Worm (Caenorhabditis elegans) whole organism, L2 larva: ENCODE measurements around the gene fbxa-89.

Source experiments
- C34F6.9 ChIP-seq: fragments of 150-350 bp; optimal IDR thresholded peaks from 2 replicates; lab custom pipeline; 2014; ENCODE audit warnings: missing biosample characterization, missing genetic modification characterization
- F13H6.1 ChIP-seq: sonication (generic microtip); optimal IDR thresholded peaks from 2 replicates; lab custom pipeline; 2016; ENCODE audit warnings: missing genetic modification characterization, missing compliant biosample characterization
- R02D3.7 ChIP-seq: fragments of 150-350 bp; optimal IDR thresholded peaks from 2 replicates; lab custom pipeline; 2014; ENCODE audit warnings: missing biosample characterization, missing genetic modification characterization
- Y55F3AM.14 ChIP-seq: fragments of 200-800 bp; sonication (Bioruptor generic); optimal IDR thresholded peaks from 2 replicates; lab custom pipeline; 2018; ENCODE audit warnings: mild to moderate bottlenecking, missing genetic modification characterization, missing compliant biosample characterization
- ZK546.5 ChIP-seq: sonication (generic microtip); optimal IDR thresholded peaks from 2 replicates; lab custom pipeline; 2017; ENCODE audit warnings: missing biosample characterization, missing genetic modification characterization
- alr-1 ChIP-seq: fragments of 150-350 bp; optimal IDR thresholded peaks from 2 replicates; lab custom pipeline; 2014; ENCODE audit warnings: missing biosample characterization, missing genetic modification characterization
- aly-2 ChIP-seq: fragments of 150-350 bp; optimal IDR thresholded peaks from 2 replicates; lab custom pipeline; 2014; ENCODE audit warnings: missing biosample characterization, missing genetic modification characterization
- ama-1 ChIP-seq: fragments of 150-350 bp; optimal IDR thresholded peaks from 2 replicates; lab custom pipeline; 2018; ENCODE audit warnings: inconsistent platforms
- blmp-1 ChIP-seq: sonication (generic microtip); optimal IDR thresholded peaks from 2 replicates; lab custom pipeline; 2017; ENCODE audit warnings: missing genetic modification characterization, mild to moderate bottlenecking, missing compliant biosample characterization, antibody characterized with exemption, moderate library complexity; ENCODE audit not compliant: insufficient read depth
- ceh-16 ChIP-seq: fragments of 150-350 bp; optimal IDR thresholded peaks from 2 replicates; lab custom pipeline; 2014; ENCODE audit warnings: missing biosample characterization, missing genetic modification characterization
- ceh-82 ChIP-seq: fragments of 150-350 bp; optimal IDR thresholded peaks from 2 replicates; lab custom pipeline; 2014; ENCODE audit warnings: missing biosample characterization, missing genetic modification characterization
- crh-2 ChIP-seq: sonication (generic microtip); optimal IDR thresholded peaks from 2 replicates; lab custom pipeline; 2017; ENCODE audit warnings: missing biosample characterization, missing genetic modification characterization
- dmd-4 ChIP-seq: sonication (generic microtip); optimal IDR thresholded peaks from 2 replicates; lab custom pipeline; 2017; ENCODE audit warnings: missing biosample characterization, missing genetic modification characterization
- elt-1 ChIP-seq: fragments of 150-350 bp; optimal IDR thresholded peaks from 2 replicates; lab custom pipeline; 2014; ENCODE audit warnings: missing biosample characterization, missing genetic modification characterization
- elt-3 ChIP-seq: sonication (generic microtip); optimal IDR thresholded peaks from 2 replicates; lab custom pipeline; 2017; ENCODE audit warnings: missing biosample characterization, missing genetic modification characterization
- fos-1 ChIP-seq: fragments of 150-350 bp; optimal IDR thresholded peaks from 2 replicates; lab custom pipeline; 2014; ENCODE audit warnings: missing biosample characterization, missing genetic modification characterization
- gmeb-1 ChIP-seq: fragments of 150-350 bp; optimal IDR thresholded peaks from 2 replicates; lab custom pipeline; 2014; ENCODE audit warnings: missing biosample characterization, missing genetic modification characterization
- lin-11 ChIP-seq: fragments of 150-350 bp; sonication (generic microtip); optimal IDR thresholded peaks from 2 replicates; lab custom pipeline; 2014; ENCODE audit warnings: missing biosample characterization, missing genetic modification characterization, inconsistent platforms, mixed read lengths
- lin-13 ChIP-seq: fragments of 150-350 bp; optimal IDR thresholded peaks from 2 replicates; lab custom pipeline; 2014; ENCODE audit warnings: missing biosample characterization, missing genetic modification reagents, missing genetic modification characterization
- lsy-2 ChIP-seq, 2 experiments: fragments of 150-350 bp in 1 of 2; sonication (generic microtip) in 1 of 2; optimal IDR thresholded peaks; 2 replicates each; lab custom pipeline; 2014 to 2017; ENCODE audit warnings: missing biosample characterization in 2 of 2, missing genetic modification characterization in 2 of 2
- mbf-1 ChIP-seq: sonication (generic microtip); optimal IDR thresholded peaks from 2 replicates; lab custom pipeline; 2017; ENCODE audit warnings: missing biosample characterization, missing genetic modification characterization
- mdl-1 ChIP-seq, 2 experiments: fragments of 150-350 bp in 1 of 2; sonication (generic microtip) in 1 of 2; optimal IDR thresholded peaks; 2 replicates each; lab custom pipeline; 2017; ENCODE audit warnings: missing biosample characterization in 2 of 2, missing genetic modification characterization in 2 of 2
- nhr-10 ChIP-seq: sonication (generic microtip); optimal IDR thresholded peaks from 2 replicates; lab custom pipeline; 2017; ENCODE audit warnings: missing biosample characterization, missing genetic modification characterization
- nhr-11 ChIP-seq: fragments of 150-350 bp; optimal IDR thresholded peaks from 2 replicates; lab custom pipeline; 2014; ENCODE audit warnings: missing biosample characterization, missing genetic modification characterization
- nhr-12 ChIP-seq: fragments of 150-350 bp; optimal IDR thresholded peaks from 2 replicates; lab custom pipeline; 2014; ENCODE audit warnings: missing biosample characterization, missing genetic modification characterization
- nhr-129 ChIP-seq: fragments of 150-350 bp; optimal IDR thresholded peaks from 2 replicates; lab custom pipeline; 2014; ENCODE audit warnings: missing biosample characterization, missing genetic modification characterization
- nhr-21 ChIP-seq: fragments of 150-350 bp; optimal IDR thresholded peaks from 2 replicates; lab custom pipeline; 2014; ENCODE audit warnings: missing biosample characterization, missing genetic modification characterization
- nhr-23 ChIP-seq: fragments of 150-350 bp; optimal IDR thresholded peaks from 2 replicates; lab custom pipeline; 2014; ENCODE audit warnings: missing biosample characterization, missing genetic modification reagents, missing genetic modification characterization
- nhr-237 ChIP-seq: fragments of 150-350 bp; optimal IDR thresholded peaks from 2 replicates; lab custom pipeline; 2014; ENCODE audit warnings: missing biosample characterization, missing genetic modification characterization
- nhr-25 ChIP-seq: fragments of 150-350 bp; sonication (generic microtip); optimal IDR thresholded peaks from 3 replicates; lab custom pipeline; 2014; ENCODE audit warnings: missing biosample characterization, missing genetic modification characterization
- nhr-6 ChIP-seq: fragments of 150-350 bp; optimal IDR thresholded peaks from 2 replicates; lab custom pipeline; 2014; ENCODE audit warnings: missing biosample characterization, missing genetic modification characterization
- nhr-77 ChIP-seq: fragments of 150-350 bp; optimal IDR thresholded peaks from 2 replicates; lab custom pipeline; 2014; ENCODE audit warnings: missing biosample characterization, missing genetic modification characterization
- peb-1 ChIP-seq: fragments of 150-350 bp; optimal IDR thresholded peaks from 2 replicates; lab custom pipeline; 2014; ENCODE audit warnings: missing biosample characterization, missing genetic modification characterization
- sem-4 ChIP-seq: fragments of 150-350 bp; optimal IDR thresholded peaks from 2 replicates; lab custom pipeline; 2014; ENCODE audit warnings: missing biosample characterization, missing genetic modification reagents, missing genetic modification characterization
- skn-1 ChIP-seq: sonication (generic microtip); optimal IDR thresholded peaks from 2 replicates; lab custom pipeline; 2017; ENCODE audit warnings: missing biosample characterization, missing genetic modification characterization
- sma-3 ChIP-seq: sonication (generic microtip); optimal IDR thresholded peaks from 2 replicates; lab custom pipeline; 2016; ENCODE audit warnings: missing genetic modification reagents, missing genetic modification characterization, missing compliant biosample characterization
- sma-9 ChIP-seq, 2 experiments: fragments of 150-350 bp in 1 of 2; sonication (generic microtip) in 1 of 2; optimal IDR thresholded peaks; 2 replicates each; lab custom pipeline; 2014 to 2016; ENCODE audit warnings: missing genetic modification characterization in 2 of 2, mild to moderate bottlenecking in 1 of 2, missing biosample characterization in 1 of 2, missing compliant biosample characterization in 1 of 2, missing genetic modification reagents in 1 of 2, moderate library complexity in 1 of 2
- unc-39 ChIP-seq: fragments of 150-350 bp; optimal IDR thresholded peaks from 2 replicates; lab custom pipeline; 2014; ENCODE audit warnings: missing biosample characterization, missing genetic modification characterization
- unc-55 ChIP-seq: fragments of 150-350 bp; sonication (generic microtip); optimal IDR thresholded peaks from 3 replicates; lab custom pipeline; 2014; ENCODE audit warnings: missing biosample characterization, missing genetic modification reagents, missing genetic modification characterization
- unc-62 ChIP-seq: fragments of 150-350 bp; optimal IDR thresholded peaks from 2 replicates; lab custom pipeline; 2014; ENCODE audit warnings: missing biosample characterization, missing genetic modification reagents, missing genetic modification characterization
- zag-1 ChIP-seq: fragments of 150-350 bp; optimal IDR thresholded peaks from 2 replicates; lab custom pipeline; 2014; ENCODE audit warnings: missing biosample characterization, missing genetic modification characterization
- ztf-1 ChIP-seq: fragments of 200-800 bp; sonication (Bioruptor generic); conservative IDR thresholded peaks from 2 replicates; pipeline ENCODE4 v1.3.6; 2022; ENCODE audit warnings: missing genetic modification characterization, missing compliant biosample characterization
- ztf-11 ChIP-seq: sonication (generic microtip); optimal IDR thresholded peaks from 2 replicates; lab custom pipeline; 2017; ENCODE audit warnings: missing biosample characterization, missing genetic modification characterization
- ztf-4 ChIP-seq: fragments of 150-350 bp; optimal IDR thresholded peaks from 2 replicates; lab custom pipeline; 2014; ENCODE audit warnings: missing biosample characterization, missing genetic modification characterization

The fbxa-89 gene

DNA sequence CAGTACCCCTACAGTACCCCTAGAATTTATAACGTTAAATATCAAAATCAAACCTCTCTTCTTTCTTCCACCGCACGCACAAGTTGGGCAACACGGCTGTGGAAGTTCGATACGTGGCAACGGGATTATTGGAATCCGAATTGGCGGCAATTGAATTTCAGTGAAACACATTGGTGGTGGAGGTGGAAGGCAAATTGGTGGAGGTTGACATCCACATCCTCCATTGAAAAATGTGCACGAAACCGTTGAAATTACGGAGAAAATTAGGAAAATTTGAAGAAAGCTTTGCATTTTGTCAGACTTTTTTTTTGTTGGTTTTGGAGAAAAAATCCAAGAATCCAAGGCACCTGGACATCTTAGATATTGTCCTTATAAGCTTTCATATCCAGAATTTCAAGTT, 625 bp upstream of the fbxa-89 start:
- no peak for TF ChIP-seq ceh-16 (tag; lab: Kevin White, UChicago)
- TF ChIP-seq elt-1 (tag; lab: Kevin White, UChicago) = no peak
- TF ChIP-seq nhr-25 (tag; lab: Kevin White, UChicago) = no peak
- no peak for TF ChIP-seq gmeb-1 (tag; lab: Kevin White, UChicago)
- no peak for TF ChIP-seq mdl-1 (tag; optimal IDR thresholded peaks at IDR 0.05; lab: Kevin White, UChicago)
- TF ChIP-seq, all 48 proteins: peak for 0

DNA sequence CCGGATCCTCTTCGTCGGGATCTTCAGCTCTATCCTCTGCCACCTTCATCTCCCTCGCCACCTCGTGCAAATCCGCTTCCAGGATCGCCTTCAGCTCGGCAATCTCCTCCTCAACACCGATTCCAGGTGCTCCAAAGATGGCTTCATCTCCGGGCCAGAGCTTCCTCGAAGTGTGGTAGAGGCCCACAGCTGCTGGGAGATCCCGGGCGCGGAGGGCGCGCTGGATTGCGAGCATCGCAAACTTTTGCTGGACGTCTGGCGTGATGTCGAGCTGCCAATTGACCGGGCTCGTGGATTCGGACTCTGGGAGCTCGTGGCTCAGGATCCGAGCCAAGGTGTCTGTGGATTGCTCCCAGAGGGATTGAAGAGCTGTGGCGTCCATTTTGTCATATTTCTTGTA, 9.6 kb downstream of the fbxa-89 start:
- TF ChIP-seq C34F6.9 (tag; lab: Kevin White, UChicago) (no peak), crh-2 (no peak), F13H6.1 (tag; lab: Kevin White, UChicago) (no peak), ceh-16 (tag; lab: Kevin White, UChicago) (no peak), lin-13 (GFP tag; lab: Kevin White, UChicago) (no peak), ama-1 (lab: Kevin White, UChicago) (no peak), unc-62 (no peak), blmp-1 (tag; lab: Kevin White, UChicago) (no peak)

DNA sequence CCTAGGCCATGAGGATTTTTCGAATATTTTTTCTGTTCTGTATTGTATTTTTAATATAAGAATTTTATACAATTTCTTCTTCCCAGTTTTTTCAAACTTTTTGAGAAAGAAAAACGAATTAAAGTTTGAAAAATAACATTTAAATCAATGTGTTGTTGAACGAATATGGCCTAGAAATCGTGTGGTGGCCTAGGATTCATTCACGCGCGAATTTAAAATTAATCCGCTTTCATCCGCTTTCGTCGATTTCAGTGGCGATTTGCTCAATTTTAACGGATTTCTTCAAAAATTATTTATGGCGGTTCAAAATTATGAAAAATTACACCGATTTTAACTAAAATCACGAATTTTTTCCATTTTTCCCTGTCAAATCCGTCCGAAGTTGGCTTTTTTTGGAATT, 11.3 kb downstream of the fbxa-89 start:
- TF ChIP-seq zag-1 (tag; lab: Kevin White, UChicago) (no peak), nhr-21 (tag; lab: Kevin White, UChicago) (no peak), aly-2 (tag; lab: Kevin White, UChicago) (no peak), lin-11 (no peak), lin-13 (GFP tag; lab: Kevin White, UChicago) (no peak), nhr-12 (tag; lab: Kevin White, UChicago) (no peak), nhr-237 (no peak), unc-55 (GFP tag; lab: Kevin White, UChicago) (no peak), mbf-1 (tag; lab: Kevin White, UChicago) (no peak), nhr-23 (no peak), ztf-11 (tag; lab: Kevin White, UChicago) (no peak), ama-1 (lab: Kevin White, UChicago) (no peak), nhr-77 (tag; lab: Kevin White, UChicago) (no peak), nhr-25 (tag; lab: Kevin White, UChicago) (no peak), R02D3.7 (tag; lab: Kevin White, UChicago) (no peak), ztf-4 (tag; lab: Kevin White, UChicago) (no peak), nhr-11 (tag; lab: Kevin White, UChicago) (no peak)

DNA sequence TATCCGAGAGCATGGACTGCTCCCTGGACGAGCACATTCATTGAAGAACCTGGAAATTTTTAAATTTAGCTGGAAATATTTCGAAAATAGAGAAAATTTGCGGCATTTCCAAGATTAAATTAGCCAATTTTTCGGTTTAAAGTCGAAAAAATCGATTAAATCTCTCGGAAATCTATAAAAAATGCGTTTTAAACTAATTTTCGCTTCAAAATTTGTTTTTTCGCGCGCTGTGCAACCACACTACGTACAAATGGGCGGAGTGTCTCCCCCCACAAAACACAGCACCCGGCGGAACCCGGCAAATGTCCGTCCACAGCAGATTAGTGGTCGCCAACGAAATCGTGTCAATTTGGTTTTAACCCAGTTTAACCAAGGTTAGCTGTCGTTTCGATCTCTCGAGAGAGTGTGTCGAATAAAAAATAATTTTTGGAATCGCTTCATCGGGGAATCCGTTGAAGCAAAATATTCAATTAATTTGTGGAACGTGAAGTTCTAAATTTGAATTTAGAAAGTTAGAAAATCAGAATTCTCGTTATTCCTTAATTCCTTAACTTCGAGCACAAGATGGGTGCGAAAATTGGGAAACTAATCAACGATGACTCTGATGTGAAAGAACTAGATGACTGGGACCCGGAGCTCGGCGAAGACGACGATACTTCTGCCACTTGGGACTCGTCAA, 14.3 kb downstream of the fbxa-89 start, which contains the start of the genes tim-1 and Y75B8A.23:
Gene tim-1 (minus strand): TSS at position 51 of the 679 bp plus-strand sequence.
Gene Y75B8A.23 (plus strand): TSS at position 547 of the 679 bp plus-strand sequence.
- TF ChIP-seq sma-9 (GFP tag; optimal IDR thresholded peaks at IDR 0.05; lab: Kevin White, UChicago) (peak; percentile 79), sma-9 (tag; optimal IDR thresholded peaks at IDR 0.05; lab: Kevin White, UChicago) (no peak), Y55F3AM.14 (GFP tag; lab: Kevin White, UChicago) (peak; percentile 86), nhr-11 (tag; lab: Kevin White, UChicago) (peak; percentile 74), aly-2 (tag; lab: Kevin White, UChicago) (peak; percentile 38), ztf-11 (tag; lab: Kevin White, UChicago) (no peak), nhr-6 (tag; lab: Kevin White, UChicago) (peak; percentile 77), ZK546.5 (peak; percentile 32), blmp-1 (tag; lab: Kevin White, UChicago) (peak; percentile 65), elt-1 (tag; lab: Kevin White, UChicago) (peak; percentile 53), mbf-1 (tag; lab: Kevin White, UChicago) (no peak), nhr-129 (tag; lab: Kevin White, UChicago) (peak; percentile 89), ama-1 (lab: Kevin White, UChicago) (peak; percentile 99), ceh-82 (tag; lab: Kevin White, UChicago) (peak; percentile 81), nhr-10 (peak; percentile 89), nhr-237 (peak; percentile 37), nhr-25 (tag; lab: Kevin White, UChicago) (peak; percentile 90), nhr-77 (tag; lab: Kevin White, UChicago) (peak; percentile 84), fos-1 (tag; lab: Kevin White, UChicago) (peak; percentile 96), elt-3 (tag; lab: Kevin White, UChicago) (no peak), lin-13 (GFP tag; lab: Kevin White, UChicago) (peak; percentile 96), peb-1 (tag; lab: Kevin White, UChicago) (no peak), mdl-1 (tag; optimal IDR thresholded peaks at IDR 0.05; lab: Kevin White, UChicago) (peak; percentile 66 to 85), dmd-4 (tag; lab: Kevin White, UChicago) (peak; percentile 48), ztf-4 (tag; lab: Kevin White, UChicago) (peak; percentile 90), nhr-12 (tag; lab: Kevin White, UChicago) (peak; percentile 53), lsy-2 (tag; optimal IDR thresholded peaks at IDR 0.05; lab: Kevin White, UChicago) (peak; percentile 89 to 94), skn-1 (tag; lab: Kevin White, UChicago) (peak; percentile 24), sem-4 (tag; lab: Kevin White, UChicago) (peak; percentile 99), nhr-21 (tag; lab: Kevin White, UChicago) (peak; percentile 97), unc-39 (tag; lab: Kevin White, UChicago) (no peak), nhr-23 (no peak), sma-3 (peak; percentile 98), alr-1 (no peak), ceh-16 (tag; lab: Kevin White, UChicago) (peak; percentile 77), ztf-1 (GFP tag; lab: Robert Waterston, UW) (no peak)
